Worm (Caenorhabditis elegans): ENCODE measurements around the gene sec-5.

sec-5 gene

DNA sequence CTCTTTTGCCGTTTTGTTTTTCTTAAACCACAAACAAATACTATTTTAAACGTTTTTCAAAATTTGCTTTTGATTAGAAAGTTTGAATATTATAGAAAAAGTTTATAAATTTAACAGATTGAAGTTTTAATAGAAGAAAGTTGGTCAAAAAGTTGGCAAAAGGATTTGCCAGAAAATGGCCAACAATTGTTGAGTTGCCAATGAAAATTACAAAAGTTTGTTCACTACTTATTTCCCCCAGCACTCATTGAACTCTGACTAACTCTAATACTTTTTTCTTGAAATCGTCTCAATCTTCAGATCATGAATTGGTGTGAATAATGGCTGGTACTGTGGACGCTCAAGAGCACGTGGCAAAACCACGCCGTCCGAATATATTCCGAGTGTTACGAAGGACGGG, 33.1 kb upstream of the sec-5 start, which contains the start of gene ZK1067.4:
Gene ZK1067.4, plus strand, starts transcription at position 301 of the 400 bp plus-strand sequence.
- TF ChIP-seq dve-1 (tag; optimal IDR thresholded peaks at IDR 0.05) (no peak), unc-86 (tag; optimal IDR thresholded peaks at IDR 0.05) (no peak)

DNA sequence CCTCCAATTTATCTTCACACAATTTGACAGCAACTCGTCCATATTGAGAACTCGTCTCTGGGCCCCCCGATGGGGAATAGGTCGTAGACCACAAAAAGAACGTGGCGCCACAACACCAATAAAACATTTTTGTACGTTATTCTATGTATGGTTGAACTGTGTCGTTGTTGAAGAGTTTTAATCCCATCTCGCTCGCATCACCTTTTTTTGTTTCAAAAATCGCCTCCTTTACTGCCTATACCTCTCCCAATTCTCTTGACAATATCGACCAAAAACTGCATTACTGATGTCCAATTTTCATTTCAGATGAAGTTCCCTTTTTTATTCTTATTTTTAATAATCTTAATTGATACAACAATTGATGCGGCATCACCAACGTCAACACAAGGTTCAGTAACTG, 20.3 kb upstream of the sec-5 start, which contains the start of gene let-23:
Gene let-23, plus strand, starts transcription at position 301 of the 400 bp plus-strand sequence.
- TF ChIP-seq unc-42 (tag; optimal IDR thresholded peaks at IDR 0.05) (no peak), hlh-13 (GFP tag; optimal IDR thresholded peaks at IDR 0.05) (no peak), C38D4.7 (GFP tag; optimal IDR thresholded peaks at IDR 0.05) (no peak), C08G9.2 (tag; optimal IDR thresholded peaks at IDR 0.05) (no peak), syd-9 (tag; optimal IDR thresholded peaks at IDR 0.05) (no peak), pha-2 (tag; optimal IDR thresholded peaks at IDR 0.05) (no peak), fkh-6 (tag; optimal IDR thresholded peaks at IDR 0.05) (no peak), pros-1 (tag; optimal IDR thresholded peaks at IDR 0.05) (no peak), sox-4 (tag; optimal IDR thresholded peaks at IDR 0.05) (no peak)

DNA sequence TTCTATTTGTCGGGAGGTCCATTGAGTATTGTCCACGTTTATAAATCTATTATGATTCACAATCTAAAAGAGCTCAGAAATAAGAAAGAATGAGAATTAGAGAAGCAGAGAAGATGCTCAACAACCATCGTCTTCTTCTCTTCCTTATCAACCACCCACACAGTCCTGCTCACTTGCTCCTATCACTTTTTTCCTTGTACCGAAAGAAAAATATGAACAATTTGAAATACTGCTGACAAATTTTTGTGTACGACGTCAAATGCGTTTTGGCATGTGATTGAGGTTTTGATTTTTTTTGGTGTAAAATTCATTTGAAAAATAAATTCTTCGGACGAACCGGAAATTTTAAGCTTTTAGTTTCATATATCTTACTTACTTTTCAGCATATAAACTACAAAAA, 19.4 kb upstream of the sec-5 start:
- no peak for TF ChIP-seq pha-4 (tag; optimal IDR thresholded peaks at IDR 0.05)
- no peak for TF ChIP-seq npax-4 (tag; optimal IDR thresholded peaks at IDR 0.05)
- TF ChIP-seq ceh-14 (tag; optimal IDR thresholded peaks at IDR 0.05) = no peak
- TF ChIP-seq fkh-6 (tag; optimal IDR thresholded peaks at IDR 0.05) = no peak
- no peak for TF ChIP-seq rnt-1 (tag; optimal IDR thresholded peaks at IDR 0.05)
- no peak for TF ChIP-seq hlh-13 (GFP tag; optimal IDR thresholded peaks at IDR 0.05)
- no peak for TF ChIP-seq ztf-16 (tag; optimal IDR thresholded peaks at IDR 0.05)
- TF ChIP-seq dmd-4 (tag; optimal IDR thresholded peaks at IDR 0.05; ENCODE audit: borderline replicate concordance) = no peak
- TF ChIP-seq lim-6 (tag; optimal IDR thresholded peaks at IDR 0.05) = no peak
- no peak for TF ChIP-seq pat-9 (tag; optimal IDR thresholded peaks at IDR 0.05)
- no peak for TF ChIP-seq K02D7.2 (tag; optimal IDR thresholded peaks at IDR 0.05)

DNA sequence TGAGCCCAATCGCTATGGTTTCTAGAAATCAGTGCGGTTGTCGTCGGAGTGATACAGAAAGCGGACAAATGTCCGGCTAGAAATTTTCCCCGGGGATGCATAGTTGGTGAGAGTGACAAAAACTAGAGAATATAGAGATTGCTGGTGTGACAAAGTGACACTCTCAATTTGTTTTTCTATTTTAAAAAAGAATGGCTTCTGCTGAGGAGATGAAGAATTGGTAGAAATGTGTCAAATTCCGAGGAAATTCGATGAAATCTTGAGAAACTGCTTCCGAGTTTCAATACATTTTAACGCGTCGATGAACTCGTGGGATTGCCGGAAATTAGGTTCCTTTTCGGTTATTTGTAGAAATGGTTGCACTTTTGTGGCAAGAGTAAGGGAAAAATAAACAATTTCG, 17.2 kb upstream of the sec-5 start, which contains the start of gene twk-4:
Gene twk-4, minus strand, starts transcription at position 101 of the 400 bp plus-strand sequence.
- no peak for TF ChIP-seq hlh-13 (GFP tag; optimal IDR thresholded peaks at IDR 0.05)
- TF ChIP-seq elt-2 (tag; optimal IDR thresholded peaks at IDR 0.05) = no peak
- no peak for TF ChIP-seq T23F11.4 (GFP tag; optimal IDR thresholded peaks at IDR 0.05)
- TF ChIP-seq pqm-1 (tag; optimal IDR thresholded peaks at IDR 0.05) = no peak
- no peak for TF ChIP-seq ztf-16 (tag; optimal IDR thresholded peaks at IDR 0.05)
- TF ChIP-seq F13H6.1 (tag; optimal IDR thresholded peaks at IDR 0.05) = no peak
- no peak for TF ChIP-seq hlh-8 (tag; optimal IDR thresholded peaks at IDR 0.05)
- no peak for TF ChIP-seq rnt-1 (tag; optimal IDR thresholded peaks at IDR 0.05)
- no peak for TF ChIP-seq tbx-7 (tag; optimal IDR thresholded peaks at IDR 0.05)
- no peak for TF ChIP-seq ceh-2 (tag; optimal IDR thresholded peaks at IDR 0.05)
- no peak for TF ChIP-seq K02D7.2 (tag; optimal IDR thresholded peaks at IDR 0.05)
- TF ChIP-seq pat-9 (tag; optimal IDR thresholded peaks at IDR 0.05) = no peak
- TF ChIP-seq dmd-4 (tag; optimal IDR thresholded peaks at IDR 0.05; ENCODE audit: borderline replicate concordance) = no peak
- no peak for TF ChIP-seq ceh-30 (tag; optimal IDR thresholded peaks at IDR 0.05)
- TF ChIP-seq che-1 (tag; optimal IDR thresholded peaks at IDR 0.05) = no peak
- no peak for TF ChIP-seq ets-4 (tag; optimal IDR thresholded peaks at IDR 0.05)
- no peak for TF ChIP-seq fkh-10 (GFP tag; optimal IDR thresholded peaks at IDR 0.05)
- no peak for TF ChIP-seq zip-5 (tag; optimal IDR thresholded peaks at IDR 0.05)
- no peak for TF ChIP-seq ceh-45 (GFP tag; IDR thresholded peaks at IDR 0.05)
- TF ChIP-seq unc-42 (tag; optimal IDR thresholded peaks at IDR 0.05) = no peak

DNA sequence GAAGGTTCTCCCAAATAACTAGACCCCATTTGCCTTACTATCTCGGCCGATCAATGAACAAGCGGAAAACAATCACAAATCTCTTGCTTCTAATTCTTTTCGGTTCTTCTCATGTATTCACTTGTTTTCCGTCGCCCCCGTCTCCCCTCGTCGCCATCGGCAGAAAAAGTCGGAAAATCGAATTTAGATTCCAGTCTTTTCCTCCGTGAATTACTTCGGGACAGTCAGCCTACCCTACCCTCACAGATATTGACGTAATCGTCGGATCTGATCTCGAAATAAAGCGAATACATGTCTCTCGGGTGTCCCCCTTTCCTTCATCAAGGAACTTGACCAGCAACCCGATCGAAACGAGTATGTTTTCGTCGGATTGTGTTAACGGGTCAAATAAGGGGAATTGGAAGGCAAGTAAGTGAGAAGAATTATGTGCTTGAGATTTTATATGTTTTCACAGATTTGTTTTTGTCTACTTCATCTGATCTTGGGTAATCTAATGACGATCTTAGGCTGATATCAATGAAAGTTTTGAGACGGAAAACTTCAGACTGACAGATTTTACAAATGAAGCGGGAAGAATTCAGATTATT, 13.7 kb upstream of the sec-5 start:
- TF ChIP-seq elt-2 (tag; optimal IDR thresholded peaks at IDR 0.05) = no peak
- no peak for TF ChIP-seq pha-4 (tag; optimal IDR thresholded peaks at IDR 0.05)

Data from whole organism, late embryonic.